Fruit fly (Drosophila melanogaster) whole organism, embryonic: Measurements from ENCODE around the gene eIF1.

ENCODE experiments used
- Atf3 ChIP-seq: fragments of 200-800 bp; sonication (Bioruptor generic); optimal IDR thresholded peaks from 3 replicates; lab custom pipeline; 2016; ENCODE audit warnings: missing biosample characterization, missing genetic modification characterization
- BtbVII ChIP-seq: fragments of 200-800 bp; sonication (Bioruptor generic); optimal IDR thresholded peaks from 3 replicates; lab custom pipeline; 2017; ENCODE audit warnings: missing biosample characterization, mild to moderate bottlenecking, missing genetic modification characterization
- CG11560 ChIP-seq: fragments of 200-800 bp; sonication (Bioruptor generic); IDR thresholded peaks from 3 replicates; pipeline ENCODE4 v1.3.6; 2022; ENCODE audit warnings: missing biosample characterization, missing genetic modification characterization
- CG12155 ChIP-seq: fragments of 200-800 bp; sonication (Bioruptor generic); optimal IDR thresholded peaks from 3 replicates; lab custom pipeline; 2016; ENCODE audit warnings: missing biosample characterization, missing genetic modification characterization
- CG12236 ChIP-seq: fragments of 200-800 bp; sonication (Bioruptor generic); optimal IDR thresholded peaks from 2 replicates; lab custom pipeline; 2016; ENCODE audit warnings: missing biosample characterization, missing genetic modification characterization
- CG1233 ChIP-seq: fragments of 200-800 bp; sonication (Bioruptor generic); optimal IDR thresholded peaks from 4 replicates; lab custom pipeline; 2018; ENCODE audit warnings: missing biosample characterization, mild to moderate bottlenecking, missing genetic modification characterization
- CG13287 ChIP-seq: fragments of 200-800 bp; sonication (Bioruptor generic); IDR thresholded peaks from 2 replicates; pipeline ENCODE4 v1.3.6; 2022; ENCODE audit warnings: missing biosample characterization, missing genetic modification characterization; ENCODE audit not compliant: partially characterized antibody
- CG14014 ChIP-seq: fragments of 200-800 bp; sonication (Bioruptor generic); IDR thresholded peaks from 2 replicates; pipeline ENCODE4 v1.3.6; 2022; ENCODE audit warnings: missing biosample characterization, missing genetic modification characterization
- CG14710 ChIP-seq: fragments of 200-800 bp; sonication (Bioruptor generic); optimal IDR thresholded peaks from 3 replicates; lab custom pipeline; 2019; ENCODE audit warnings: missing biosample characterization, mild to moderate bottlenecking, missing genetic modification characterization, moderate library complexity
- CG14965 ChIP-seq: fragments of 200-800 bp; sonication (Bioruptor generic); optimal IDR thresholded peaks from 2 replicates; lab custom pipeline; 2016; ENCODE audit warnings: missing biosample characterization, missing genetic modification characterization, borderline replicate concordance
- CG15601 ChIP-seq: fragments of 200-800 bp; sonication (Bioruptor generic); optimal IDR thresholded peaks from 3 replicates; lab custom pipeline; 2019; ENCODE audit warnings: missing biosample characterization, mild to moderate bottlenecking, missing genetic modification characterization, moderate library complexity
- CG16779 ChIP-seq: fragments of 200-800 bp; sonication (Bioruptor generic); IDR thresholded peaks from 2 replicates; pipeline ENCODE4 v1.3.6; 2022; ENCODE audit warnings: missing biosample characterization, missing genetic modification characterization
- CG17612 ChIP-seq: fragments of 200-800 bp; sonication (Bioruptor generic); IDR thresholded peaks from 2 replicates; pipeline ENCODE4 v1.3.6; 2022; ENCODE audit warnings: missing biosample characterization, missing genetic modification characterization
- CG1792 ChIP-seq: fragments of 200-800 bp; sonication (Bioruptor generic); optimal IDR thresholded peaks from 2 replicates; lab custom pipeline; 2016; ENCODE audit warnings: missing biosample characterization, missing genetic modification characterization
- CG30403 ChIP-seq: fragments of 200-800 bp; sonication (Bioruptor generic); optimal IDR thresholded peaks from 3 replicates; lab custom pipeline; 2016; ENCODE audit warnings: missing biosample characterization, missing genetic modification characterization
- CG34422 ChIP-seq: fragments of 200-800 bp; sonication (Bioruptor generic); IDR thresholded peaks from 3 replicates; pipeline ENCODE4 v1.3.6; 2022; ENCODE audit warnings: missing biosample characterization, missing genetic modification characterization
- CG3995 ChIP-seq: fragments of 200-800 bp; sonication (Bioruptor generic); optimal IDR thresholded peaks from 3 replicates; lab custom pipeline; 2016; ENCODE audit warnings: missing biosample characterization, missing genetic modification characterization
- CG5953 ChIP-seq: fragments of 200-800 bp; sonication (Bioruptor generic); IDR thresholded peaks from 2 replicates; pipeline ENCODE4 v1.3.6; 2022; ENCODE audit warnings: missing biosample characterization, missing genetic modification characterization
- CG6854 ChIP-seq: fragments of 200-800 bp; sonication (Bioruptor generic); optimal IDR thresholded peaks from 3 replicates; lab custom pipeline; 2017; ENCODE audit warnings: missing biosample characterization, mild to moderate bottlenecking, missing genetic modification characterization
- CG8281 ChIP-seq: fragments of 200-800 bp; sonication (Bioruptor generic); optimal IDR thresholded peaks from 2 replicates; lab custom pipeline; 2018; ENCODE audit warnings: missing biosample characterization, mild to moderate bottlenecking, missing genetic modification characterization, moderate library complexity
- CG8290 ChIP-seq, 3 experiments: fragments of 200-800 bp; sonication (Bioruptor generic); optimal IDR thresholded peaks; 2 replicates each; lab custom pipeline; 2016 to 2019; ENCODE audit warnings: missing biosample characterization in 3 of 3, missing genetic modification characterization in 3 of 3, mild to moderate bottlenecking in 2 of 3, moderate library complexity in 1 of 3
- CG9437 ChIP-seq: fragments of 200-800 bp; sonication (Bioruptor generic); optimal IDR thresholded peaks from 2 replicates; lab custom pipeline; 2018; ENCODE audit warnings: missing biosample characterization, mild to moderate bottlenecking, missing genetic modification characterization
- CG9609 ChIP-seq: fragments of 200-800 bp; sonication (Bioruptor generic); optimal IDR thresholded peaks from 3 replicates; lab custom pipeline; 2016; ENCODE audit warnings: missing biosample characterization, missing genetic modification characterization
- CTCF ChIP-seq: fragments of 200-800 bp; sonication (Bioruptor generic); optimal IDR thresholded peaks from 2 replicates; lab custom pipeline; 2017; ENCODE audit warnings: missing biosample characterization, mild to moderate bottlenecking, missing genetic modification characterization, moderate library complexity
- Dek ChIP-seq: fragments of 200-800 bp; sonication (Bioruptor generic); optimal IDR thresholded peaks from 3 replicates; lab custom pipeline; 2019; ENCODE audit warnings: missing biosample characterization, mild to moderate bottlenecking, missing genetic modification characterization, moderate library complexity
- Dref ChIP-seq: fragments of 200-800 bp; sonication (Bioruptor generic); IDR thresholded peaks from 2 replicates; pipeline ENCODE4 v1.3.6; 2022; ENCODE audit warnings: missing biosample characterization, missing genetic modification characterization
- GATAe ChIP-seq: fragments of 200-800 bp; sonication (Bioruptor generic); conservative IDR thresholded peaks from 2 replicates; pipeline ENCODE4 v1.3.6; 2022; ENCODE audit warnings: missing biosample characterization, missing genetic modification characterization
- HLH4C ChIP-seq: fragments of 200-800 bp; sonication (Bioruptor generic); IDR thresholded peaks from 3 replicates; pipeline ENCODE4 v1.3.6; 2022; ENCODE audit warnings: missing biosample characterization, missing genetic modification characterization; ENCODE audit not compliant: partially characterized antibody
- Hr51 ChIP-seq, 2 experiments: fragments of 200-800 bp; sonication (Bioruptor generic); optimal IDR thresholded peaks; 2 replicates in 1 of 2; 3 replicates in 1 of 2; lab custom pipeline; 2016 to 2018; ENCODE audit warnings: missing biosample characterization in 2 of 2, missing genetic modification characterization in 2 of 2, mild to moderate bottlenecking in 1 of 2, moderate library complexity in 1 of 2
- NFAT ChIP-seq: fragments of 200-800 bp; sonication (Bioruptor generic); IDR thresholded peaks from 2 replicates; pipeline ENCODE4 v1.3.6; 2022; ENCODE audit warnings: missing biosample characterization, missing genetic modification characterization
- TFAM ChIP-seq: fragments of 200-800 bp; sonication (Bioruptor generic); optimal IDR thresholded peaks from 2 replicates; lab custom pipeline; 2017; ENCODE audit warnings: missing biosample characterization, missing genetic modification characterization, inconsistent platforms
- aop ChIP-seq: fragments of 200-800 bp; sonication (Bioruptor generic); IDR thresholded peaks from 2 replicates; pipeline ENCODE4 v1.3.6; 2022; ENCODE audit warnings: missing biosample characterization, missing genetic modification characterization
- bowl ChIP-seq: fragments of 200-800 bp; sonication (Bioruptor generic); IDR thresholded peaks from 2 replicates; pipeline ENCODE4 v1.3.6; 2022; ENCODE audit warnings: missing biosample characterization, missing genetic modification characterization
- croc ChIP-seq: fragments of 200-800 bp; sonication (Bioruptor generic); conservative IDR thresholded peaks from 3 replicates; pipeline ENCODE4 v1.3.6; 2022; ENCODE audit warnings: missing biosample characterization, missing genetic modification characterization
- crol ChIP-seq: fragments of 200-800 bp; sonication (Bioruptor generic); IDR thresholded peaks from 2 replicates; pipeline ENCODE4 v1.3.6; 2022; ENCODE audit warnings: missing biosample characterization, missing genetic modification characterization
- en ChIP-seq: fragments of 200-800 bp; sonication (Bioruptor generic); optimal IDR thresholded peaks from 2 replicates; lab custom pipeline; 2016; ENCODE audit warnings: missing biosample characterization, missing genetic modification characterization
- eyg ChIP-seq: fragments of 200-800 bp; sonication (Bioruptor generic); optimal IDR thresholded peaks from 3 replicates; lab custom pipeline; 2016; ENCODE audit warnings: missing biosample characterization, missing genetic modification characterization
- fru ChIP-seq: fragments of >200 bp; optimal IDR thresholded peaks from 2 replicates; lab custom pipeline; 2017
- gsb-n ChIP-seq: fragments of 200-800 bp; sonication (Bioruptor generic); optimal IDR thresholded peaks from 3 replicates; lab custom pipeline; 2018; ENCODE audit warnings: missing biosample characterization, mild to moderate bottlenecking, missing genetic modification characterization
- hbn ChIP-seq: fragments of 200-800 bp; sonication (Bioruptor generic); IDR thresholded peaks from 2 replicates; pipeline ENCODE4 v1.3.6; 2022; ENCODE audit warnings: missing biosample characterization, missing genetic modification characterization; ENCODE audit not compliant: partially characterized antibody
- mld ChIP-seq: fragments of 200-800 bp; sonication (Bioruptor generic); IDR thresholded peaks from 3 replicates; pipeline ENCODE4 v1.3.6; 2022; ENCODE audit warnings: missing biosample characterization, missing genetic modification characterization; ENCODE audit not compliant: partially characterized antibody
- pzg ChIP-seq: fragments of 200-800 bp; sonication (Bioruptor generic); optimal IDR thresholded peaks from 3 replicates; lab custom pipeline; 2018; ENCODE audit warnings: missing biosample characterization, mild to moderate bottlenecking, missing genetic modification characterization, moderate library complexity
- row ChIP-seq: fragments of 200-800 bp; sonication (Bioruptor generic); IDR thresholded peaks from 3 replicates; pipeline ENCODE4 v1.3.6; 2022; ENCODE audit warnings: missing biosample characterization, missing genetic modification characterization
- shn ChIP-seq: fragments of 200-800 bp; sonication (Bioruptor generic); optimal IDR thresholded peaks from 3 replicates; lab custom pipeline; 2016; ENCODE audit warnings: missing biosample characterization, missing genetic modification characterization
- sisA ChIP-seq: fragments of 200-800 bp; sonication (Bioruptor generic); IDR thresholded peaks from 2 replicates; pipeline ENCODE4 v1.3.6; 2022; ENCODE audit warnings: missing biosample characterization, missing genetic modification characterization
- tio ChIP-seq: fragments of 200-800 bp; sonication (Bioruptor generic); optimal IDR thresholded peaks from 2 replicates; lab custom pipeline; 2017; ENCODE audit warnings: missing biosample characterization, missing genetic modification characterization, inconsistent platforms
- tll ChIP-seq, 2 experiments: fragments of 200-800 bp in 1 of 2; fragments of >200 bp in 1 of 2; sonication (Bioruptor generic) in 1 of 2; optimal IDR thresholded peaks; 2 replicates each; lab custom pipeline; 2017 to 2019; ENCODE audit warnings: missing biosample characterization in 2 of 2, missing genetic modification characterization in 2 of 2, mild to moderate bottlenecking in 1 of 2, moderate library complexity in 1 of 2
- toy ChIP-seq: fragments of 200-800 bp; sonication (Bioruptor generic); IDR thresholded peaks from 2 replicates; pipeline ENCODE4 v1.3.6; 2022; ENCODE audit warnings: missing biosample characterization, missing genetic modification characterization
- vnd ChIP-seq: fragments of 200-800 bp; sonication (Bioruptor generic); IDR thresholded peaks from 3 replicates; pipeline ENCODE4 v1.3.6; 2022; ENCODE audit warnings: missing biosample characterization, missing genetic modification characterization; ENCODE audit not compliant: partially characterized antibody

Gene eIF1

DNA sequence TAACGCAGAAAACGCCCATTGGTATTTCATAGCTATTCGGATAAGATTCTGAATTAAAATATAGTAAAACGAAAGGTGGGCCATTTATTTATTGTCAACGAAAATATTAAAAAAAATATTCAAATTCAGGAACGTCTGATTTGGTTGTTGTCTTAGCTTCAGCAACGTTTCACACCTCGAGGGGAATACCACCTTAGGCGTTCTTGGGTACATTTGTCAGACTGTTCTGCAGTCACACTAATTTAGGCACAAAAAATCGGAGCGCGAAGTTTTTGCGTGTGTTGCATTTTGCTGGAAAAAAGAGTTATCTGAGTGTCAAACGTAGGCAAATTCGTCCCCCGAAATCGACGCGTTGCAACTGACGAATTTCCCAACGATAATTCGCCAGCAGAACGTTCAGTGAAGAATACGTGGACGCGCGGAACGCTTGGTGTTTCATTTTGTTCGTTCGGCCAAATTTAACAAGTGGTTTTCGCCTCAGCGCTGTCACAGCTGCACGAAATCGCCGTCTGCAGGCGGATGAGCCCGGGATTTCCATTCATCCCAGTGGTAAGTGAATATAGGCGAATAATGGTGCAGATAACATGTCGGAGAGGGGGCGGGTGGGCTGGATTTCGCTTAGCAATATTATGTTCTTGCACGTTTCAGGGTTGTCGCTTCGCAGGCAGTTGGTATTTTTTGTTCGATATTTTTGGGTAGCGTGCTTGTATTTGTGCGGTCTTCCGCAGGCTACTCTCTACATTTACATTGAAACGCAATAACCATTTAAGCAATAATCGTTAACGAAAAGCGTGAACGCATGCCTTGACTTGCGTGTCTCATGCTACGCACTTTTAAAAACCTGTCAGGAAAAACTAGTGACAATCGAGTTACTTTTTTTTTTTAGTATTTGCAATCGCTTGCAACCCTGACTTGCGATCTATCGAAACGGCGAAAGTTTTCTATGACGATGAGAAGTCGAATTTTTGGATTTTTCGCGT lies 1.9 kb downstream of the eIF1 start, which contains the start of gene Larp4B (continued):
- TF ChIP-seq GATAe (GFP tag; lab: Robert Waterston, UW), result no peak
- TF ChIP-seq TFAM (GFP tag; lab: Kevin White, UChicago), result no peak
- no peak for TF ChIP-seq tio
- no peak for TF ChIP-seq CG17612 (GFP tag; lab: Robert Waterston, UW)
- TF ChIP-seq NFAT (GFP tag; lab: Robert Waterston, UW), result no peak
- TF ChIP-seq CG14014 (GFP tag; lab: Robert Waterston, UW), result 0 out of 2 replicates have a peak, but pooled peaks have one; percentile 27
- TF ChIP-seq pzg (GFP tag; lab: Kevin White, UChicago), result peak; percentile 89
- peak; percentile 71 for TF ChIP-seq vnd (GFP tag; lab: Robert Waterston, UW)
- TF ChIP-seq CG9609 (GFP tag; lab: Kevin White, UChicago), result no peak
- peak; percentile 4 for TF ChIP-seq CG8290 (GFP tag; optimal IDR thresholded peaks at IDR 0.05; lab: Kevin White, UChicago)
- no peak for TF ChIP-seq CG8290 (tag; optimal IDR thresholded peaks at IDR 0.05; lab: Kevin White, UChicago)
- TF ChIP-seq fru, result no peak
- TF ChIP-seq croc (GFP tag; lab: Robert Waterston, UW), result no peak
- peak; percentile 64 for TF ChIP-seq hbn (GFP tag; lab: Robert Waterston, UW)
- TF ChIP-seq crol (GFP tag; lab: Robert Waterston, UW), result peak; percentile 86
- TF ChIP-seq CG12155 (GFP tag; lab: Kevin White, UChicago), result no peak
- TF ChIP-seq CG3995 (GFP tag; lab: Kevin White, UChicago), result peak; percentile 73
- TF ChIP-seq CG1792, result no peak
- no peak for TF ChIP-seq CG30403 (GFP tag; lab: Kevin White, UChicago)
- peak; percentile 15 for TF ChIP-seq BtbVII (GFP tag; lab: Kevin White, UChicago)
- TF ChIP-seq CG11560 (tag; lab: Robert Waterston, UW), result no peak
- TF ChIP-seq Dek (tag; lab: Kevin White, UChicago), result peak; percentile 3
- peak; percentile 72 for TF ChIP-seq CG13287 (GFP tag; lab: Robert Waterston, UW)
- TF ChIP-seq Dref (GFP tag; lab: Robert Waterston, UW), result peak; percentile 59
- peak; percentile 43 for TF ChIP-seq CG14710 (tag; lab: Kevin White, UChicago)
- peak; percentile 56; the same call in 2 of the 3 replicates for TF ChIP-seq CG34422 (GFP tag; lab: Robert Waterston, UW)
- TF ChIP-seq en, result no peak
- TF ChIP-seq CG8281 (tag; lab: Kevin White, UChicago), result no peak
- no peak for TF ChIP-seq CG16779 (GFP tag; lab: Robert Waterston, UW)
- TF ChIP-seq HLH4C (GFP tag; lab: Robert Waterston, UW), result peak; percentile 55; the same call in 2 of the 3 replicates
- no peak for TF ChIP-seq toy (GFP tag; lab: Robert Waterston, UW)
- no peak for TF ChIP-seq CG6854 (GFP tag; lab: Kevin White, UChicago)
- 0 out of 3 replicates have a peak, but pooled peaks have one; percentile 39 for TF ChIP-seq mld (GFP tag; lab: Robert Waterston, UW)
- TF ChIP-seq bowl (GFP tag; lab: Robert Waterston, UW), result no peak
- TF ChIP-seq Atf3 (GFP tag; lab: Kevin White, UChicago), result no peak
- TF ChIP-seq CTCF (GFP tag; lab: Kevin White, UChicago), result peak; percentile 59
- no peak for TF ChIP-seq CG1233 (GFP tag; lab: Kevin White, UChicago)
- no peak for TF ChIP-seq CG5953 (GFP tag; lab: Robert Waterston, UW)
- no peak for TF ChIP-seq tll (GFP tag; optimal IDR thresholded peaks at IDR 0.05; lab: Kevin White, UChicago)
- peak; percentile 62 for TF ChIP-seq row
- no peak for TF ChIP-seq aop (GFP tag; lab: Robert Waterston, UW)
- no peak for TF ChIP-seq eyg (GFP tag; lab: Kevin White, UChicago)
- no peak for TF ChIP-seq shn
- TF ChIP-seq Hr51 (GFP tag; optimal IDR thresholded peaks at IDR 0.05; lab: Kevin White, UChicago), result no peak
- no peak for TF ChIP-seq gsb-n
- no peak for TF ChIP-seq CG14965 (GFP tag; lab: Kevin White, UChicago)
- TF ChIP-seq CG9437 (GFP tag; lab: Kevin White, UChicago), result peak; percentile 46
- TF ChIP-seq CG15601 (tag; lab: Kevin White, UChicago), result peak; percentile 6
- TF ChIP-seq sisA (GFP tag; lab: Robert Waterston, UW), result no peak
- no peak for TF ChIP-seq CG12236 (GFP tag; lab: Kevin White, UChicago)
